Worm (Caenorhabditis elegans) whole organism, L2 larva: ENCODE results near the gene F19B10.1.

Experiments
- aly-2 ChIP-seq: fragments of 150-350 bp; optimal IDR thresholded peaks from 2 replicates; lab custom pipeline; 2014; ENCODE audit warnings: missing biosample characterization, missing genetic modification characterization
- ama-1 ChIP-seq: fragments of 150-350 bp; optimal IDR thresholded peaks from 2 replicates; lab custom pipeline; 2018; ENCODE audit warnings: inconsistent platforms
- blmp-1 ChIP-seq: sonication (generic microtip); optimal IDR thresholded peaks from 2 replicates; lab custom pipeline; 2017; ENCODE audit warnings: missing genetic modification characterization, mild to moderate bottlenecking, missing compliant biosample characterization, antibody characterized with exemption, moderate library complexity; ENCODE audit not compliant: insufficient read depth
- egl-27 ChIP-seq: sonication (generic microtip); optimal IDR thresholded peaks from 3 replicates; lab custom pipeline; 2017; ENCODE audit warnings: missing biosample characterization, missing genetic modification reagents, missing genetic modification characterization
- elt-3 ChIP-seq: sonication (generic microtip); optimal IDR thresholded peaks from 2 replicates; lab custom pipeline; 2017; ENCODE audit warnings: missing biosample characterization, missing genetic modification characterization
- fos-1 ChIP-seq: fragments of 150-350 bp; optimal IDR thresholded peaks from 2 replicates; lab custom pipeline; 2014; ENCODE audit warnings: missing biosample characterization, missing genetic modification characterization
- mdl-1 ChIP-seq, 2 experiments: fragments of 150-350 bp in 1 of 2; sonication (generic microtip) in 1 of 2; optimal IDR thresholded peaks; 2 replicates each; lab custom pipeline; 2017; ENCODE audit warnings: missing biosample characterization in 2 of 2, missing genetic modification characterization in 2 of 2
- nhr-23 ChIP-seq: fragments of 150-350 bp; optimal IDR thresholded peaks from 2 replicates; lab custom pipeline; 2014; ENCODE audit warnings: missing biosample characterization, missing genetic modification reagents, missing genetic modification characterization
- skn-1 ChIP-seq: sonication (generic microtip); optimal IDR thresholded peaks from 2 replicates; lab custom pipeline; 2017; ENCODE audit warnings: missing biosample characterization, missing genetic modification characterization
- snpc-4 ChIP-seq: fragments of 150-350 bp; optimal IDR thresholded peaks from 2 replicates; lab custom pipeline; 2014; ENCODE audit warnings: missing biosample characterization, missing genetic modification characterization
- unc-39 ChIP-seq: fragments of 150-350 bp; optimal IDR thresholded peaks from 2 replicates; lab custom pipeline; 2014; ENCODE audit warnings: missing biosample characterization, missing genetic modification characterization
- unc-62 ChIP-seq: fragments of 150-350 bp; optimal IDR thresholded peaks from 2 replicates; lab custom pipeline; 2014; ENCODE audit warnings: missing biosample characterization, missing genetic modification reagents, missing genetic modification characterization

- TF ChIP-seq ama-1 (lab: Kevin White, UChicago) (no peak), blmp-1 (tag; lab: Kevin White, UChicago) (no peak), skn-1 (tag; lab: Kevin White, UChicago) (no peak), fos-1 (tag; lab: Kevin White, UChicago) (no peak), aly-2 (tag; lab: Kevin White, UChicago) (no peak), unc-62 (GFP tag; lab: Kevin White, UChicago) (no peak), unc-39 (tag; lab: Kevin White, UChicago) (no peak), elt-3 (tag; lab: Kevin White, UChicago) (no peak), nhr-23 (tag; lab: Kevin White, UChicago) (no peak), egl-27 (no peak), mdl-1 (tag; optimal IDR thresholded peaks at IDR 0.05; lab: Kevin White, UChicago) (no peak), snpc-4 (tag; lab: Kevin White, UChicago) (no peak)
Measured at ce11 chrII:3709255-3709654, 26.3 kb downstream of the F19B10.1 start, which contains the start of gene srx-110.
